Worm (Caenorhabditis elegans) whole organism, dauer: ENCODE data around the gene srw-24.

Experiments used
- unc-62 ChIP-seq: sonication (generic microtip); optimal IDR thresholded peaks from 2 replicates; lab custom pipeline; 2017; ENCODE audit warnings: missing biosample characterization, missing genetic modification reagents, missing genetic modification characterization

srw-24 gene

ce11 chrV:15223668-15224067, at the start of gene srw-24:
Gene srw-24 (plus strand): TSS chrV:15223968.
- no peak for TF ChIP-seq unc-62 (GFP tag; lab: Kevin White, UChicago)

- TF ChIP-seq unc-62 (GFP tag; lab: Kevin White, UChicago) = no peak
Observed at ce11 chrV:15175459-15175858, 48.3 kb upstream of the srw-24 start, which contains the start of gene clec-47. Gene clec-47 (plus strand): TSS chrV:15175759.

ce11 chrV:15179757-15180156, 44.0 kb upstream of the srw-24 start, which contains the start of gene T09F5.10:
Gene T09F5.10 (plus strand): TSS chrV:15180057.
- no peak for TF ChIP-seq unc-62 (GFP tag; lab: Kevin White, UChicago)

ce11 chrV:15181899-15182298, 41.9 kb upstream of the srw-24 start:
- TF ChIP-seq unc-62 (GFP tag; lab: Kevin White, UChicago) = no peak

ce11 chrV:15182407-15182806, 41.4 kb upstream of the srw-24 start, which contains the start of gene fbxa-84:
Gene fbxa-84 (plus strand): TSS chrV:15182440.
- no peak for TF ChIP-seq unc-62 (GFP tag; lab: Kevin White, UChicago)

- TF ChIP-seq unc-62 (GFP tag; lab: Kevin White, UChicago) = no peak
Observed at ce11 chrV:15184097-15185040, 39.4 kb upstream of the srw-24 start, which contains the start of gene Y75B12B.1. Gene Y75B12B.1 (plus strand): TSS chrV:15184699.

ce11 chrV:15186259-15186927, 37.4 kb upstream of the srw-24 start, which contains the start of gene Y75B12B.3:
Gene Y75B12B.3 (minus strand): TSS chrV:15186279.
- TF ChIP-seq unc-62 (GFP tag; lab: Kevin White, UChicago) = no peak

- no peak for TF ChIP-seq unc-62 (GFP tag; lab: Kevin White, UChicago)
Observed at ce11 chrV:15187083-15188057, 36.4 kb upstream of the srw-24 start, which contains the start of the genes cyn-7 and bath-36. Gene cyn-7 (minus strand): TSS chrV:15187378. Gene bath-36 (plus strand): TSS chrV:15187888.

ce11 chrV:15189567-15189966, 34.2 kb upstream of the srw-24 start, which contains the start of gene cyn-3:
Gene cyn-3 (plus strand): TSS chrV:15189927.
- TF ChIP-seq unc-62 (GFP tag; lab: Kevin White, UChicago) = no peak

- no peak for TF ChIP-seq unc-62 (GFP tag; lab: Kevin White, UChicago)
Observed at ce11 chrV:15190903-15191302, 32.9 kb upstream of the srw-24 start, which contains the start of gene Y75B12B.11. Gene Y75B12B.11 (plus strand): TSS chrV:15191296.

ce11 chrV:15191971-15192370, 31.8 kb upstream of the srw-24 start:
- TF ChIP-seq unc-62 (GFP tag; lab: Kevin White, UChicago) = no peak

ce11 chrV:15192377-15192776, 31.4 kb upstream of the srw-24 start, which contains the start of gene plc-2:
Gene plc-2 (plus strand): TSS chrV:15192572.
- no peak for TF ChIP-seq unc-62 (GFP tag; lab: Kevin White, UChicago)

ce11 chrV:15193909-15194308, 29.9 kb upstream of the srw-24 start, which contains the start of gene Y75B12B.13:
Gene Y75B12B.13 (minus strand): TSS chrV:15194009.
- TF ChIP-seq unc-62 (GFP tag; lab: Kevin White, UChicago) = no peak

ce11 chrV:15197955-15198354, 25.8 kb upstream of the srw-24 start, which contains the start of gene srw-1:
Gene srw-1 (plus strand): TSS chrV:15198255.
- TF ChIP-seq unc-62 (GFP tag; lab: Kevin White, UChicago) = no peak
